Worm (Caenorhabditis elegans) whole organism, dauer: ENCODE results near the gene ZK355.3.

Source experiments
- unc-62 ChIP-seq: sonication (generic microtip); optimal IDR thresholded peaks from 2 replicates; lab custom pipeline; 2017; ENCODE audit warnings: missing biosample characterization, missing genetic modification reagents, missing genetic modification characterization

ZK355.3 gene

ce11 chrII:2940747-2941146 is 13.3 kb upstream of the ZK355.3 start, which contains the start of gene irld-66:
Gene irld-66 (minus strand): TSS chrII:2940847.
- no peak for TF ChIP-seq unc-62 (GFP tag; lab: Kevin White, UChicago)

DNA sequence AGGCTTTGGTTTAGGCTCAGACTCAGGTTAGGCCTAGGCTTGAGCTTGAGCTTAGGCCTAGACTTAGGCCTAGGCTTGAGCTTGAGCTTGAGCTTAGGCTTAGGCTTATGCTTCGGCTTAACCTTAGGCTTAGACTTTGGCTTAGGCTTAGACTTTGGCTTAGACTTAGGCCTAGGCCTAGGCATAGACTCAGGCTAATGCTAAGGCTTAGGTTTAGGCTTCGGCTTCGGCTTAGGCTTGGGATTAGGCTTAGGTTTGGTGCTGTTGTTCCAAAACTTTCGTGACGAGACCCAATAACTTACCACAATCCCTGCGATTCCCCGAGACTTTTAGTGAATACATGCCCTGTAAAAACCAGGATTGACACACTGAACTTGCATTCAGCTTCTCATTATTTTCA is 12.2 kb upstream of the ZK355.3 start:
- no peak for TF ChIP-seq unc-62 (GFP tag; lab: Kevin White, UChicago)

DNA sequence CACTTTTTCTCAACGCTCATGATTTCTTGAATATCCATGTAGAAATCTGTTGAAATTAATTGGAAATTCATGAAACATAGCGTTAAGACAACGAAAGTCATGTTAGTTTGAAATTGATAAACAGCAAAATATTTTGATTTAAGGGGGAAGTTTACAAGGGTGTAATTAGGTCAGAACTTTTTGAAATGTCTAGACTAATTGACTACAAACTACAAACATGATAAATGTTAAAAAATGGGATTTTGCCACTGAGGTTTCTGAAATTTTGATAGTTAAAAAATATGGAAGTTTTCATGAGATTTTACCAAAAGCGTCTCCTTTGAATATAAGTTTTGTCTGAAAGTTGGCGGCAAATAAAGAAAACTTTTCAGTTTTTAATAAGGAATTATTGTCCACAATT is 10.4 kb upstream of the ZK355.3 start, which contains the start of gene irld-65:
TSS of gene irld-65 (minus strand) at position 101 of the 400 bp plus-strand sequence.
- TF ChIP-seq unc-62 (GFP tag; lab: Kevin White, UChicago) = no peak

DNA sequence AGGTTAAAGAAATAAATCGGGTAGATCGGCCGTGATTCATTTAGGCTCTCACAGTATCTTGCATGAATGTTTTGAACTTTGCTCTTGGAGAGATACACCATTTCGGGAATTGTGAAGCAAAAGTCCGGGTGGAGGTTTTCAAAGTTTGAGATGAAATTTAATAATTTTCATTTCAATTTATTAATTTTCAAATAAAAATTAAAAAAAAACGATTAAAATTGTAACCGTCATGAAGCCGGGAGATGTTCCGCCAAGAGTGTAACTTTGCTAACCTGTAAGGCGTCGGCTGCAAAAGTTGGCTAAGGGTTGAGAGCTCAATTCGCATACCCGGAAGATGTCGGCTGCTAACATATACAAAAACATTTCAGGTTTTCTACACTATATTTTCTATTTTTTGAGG is 6.9 kb upstream of the ZK355.3 start, which contains the start of gene irld-67:
TSS of gene irld-67 (minus strand) at position 101 of the 400 bp plus-strand sequence.
- no peak for TF ChIP-seq unc-62 (GFP tag; lab: Kevin White, UChicago)

DNA sequence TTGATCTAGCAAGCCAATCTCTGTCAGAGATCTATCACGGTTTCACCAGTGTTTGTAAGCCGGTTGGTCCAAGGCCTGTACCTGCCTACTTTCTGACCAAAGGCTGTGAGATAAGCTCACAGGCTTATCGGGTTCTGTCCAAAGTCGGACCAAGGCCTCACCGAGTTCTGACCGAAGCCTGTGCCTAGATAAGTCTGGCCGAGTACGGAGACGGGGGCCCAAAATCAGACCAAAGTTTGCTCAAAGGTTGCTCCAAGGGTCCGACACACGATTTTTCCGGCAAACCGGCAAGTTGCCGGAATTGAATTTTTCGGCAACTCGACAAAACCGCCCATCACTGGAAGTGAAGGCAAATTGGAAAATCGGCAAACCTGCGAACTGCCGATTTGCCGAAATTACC is 4.1 kb upstream of the ZK355.3 start:
- no peak for TF ChIP-seq unc-62 (GFP tag; lab: Kevin White, UChicago)

DNA sequence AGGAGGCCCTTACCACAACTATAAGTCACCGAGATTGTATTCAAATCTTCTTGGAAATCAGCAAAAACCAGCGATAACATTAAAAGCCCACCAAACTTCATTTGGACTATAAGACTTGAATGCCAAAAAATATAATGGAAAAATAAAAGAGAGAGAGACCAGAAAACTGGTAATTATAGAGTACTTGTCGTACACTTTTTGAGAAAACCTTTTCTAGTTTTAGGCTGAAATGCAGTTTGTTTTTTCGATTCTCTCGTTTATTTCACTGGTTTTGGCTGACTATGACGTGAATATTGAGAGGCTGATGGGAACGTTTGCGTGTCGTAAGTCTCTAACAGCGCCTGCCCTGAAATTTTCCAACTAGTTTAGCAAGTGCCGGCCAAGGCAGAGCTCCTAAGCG is 3.1 kb upstream of the ZK355.3 start, which contains the start of the genes irld-64 and irld-63:
TSS of gene irld-64 (minus strand) at position 101 of the 400 bp plus-strand sequence.
TSS of gene irld-63 (plus strand) at position 230 of the 400 bp plus-strand sequence.
- no peak for TF ChIP-seq unc-62 (GFP tag; lab: Kevin White, UChicago)

DNA sequence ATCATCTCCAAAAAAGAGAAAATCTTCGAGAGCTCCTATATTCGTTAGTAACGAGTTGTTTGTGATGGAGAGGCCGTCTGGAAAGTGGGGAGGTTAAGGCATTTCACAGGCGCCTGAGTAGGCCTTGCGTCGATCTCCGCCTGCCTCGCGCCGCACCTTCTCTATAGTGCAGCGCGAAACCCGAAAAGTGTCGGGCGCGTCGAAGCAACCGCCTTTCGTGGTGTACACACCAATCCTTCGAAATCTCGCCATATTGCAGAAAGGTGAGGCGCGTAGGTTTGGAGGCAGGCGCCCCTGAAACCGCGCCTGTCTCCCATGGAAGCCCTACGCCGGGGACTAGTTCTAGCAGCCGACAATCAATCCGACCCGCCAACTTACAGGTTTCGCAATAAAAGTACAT is 2.4 kb upstream of the ZK355.3 start:
- no peak for TF ChIP-seq unc-62 (GFP tag; lab: Kevin White, UChicago)

DNA sequence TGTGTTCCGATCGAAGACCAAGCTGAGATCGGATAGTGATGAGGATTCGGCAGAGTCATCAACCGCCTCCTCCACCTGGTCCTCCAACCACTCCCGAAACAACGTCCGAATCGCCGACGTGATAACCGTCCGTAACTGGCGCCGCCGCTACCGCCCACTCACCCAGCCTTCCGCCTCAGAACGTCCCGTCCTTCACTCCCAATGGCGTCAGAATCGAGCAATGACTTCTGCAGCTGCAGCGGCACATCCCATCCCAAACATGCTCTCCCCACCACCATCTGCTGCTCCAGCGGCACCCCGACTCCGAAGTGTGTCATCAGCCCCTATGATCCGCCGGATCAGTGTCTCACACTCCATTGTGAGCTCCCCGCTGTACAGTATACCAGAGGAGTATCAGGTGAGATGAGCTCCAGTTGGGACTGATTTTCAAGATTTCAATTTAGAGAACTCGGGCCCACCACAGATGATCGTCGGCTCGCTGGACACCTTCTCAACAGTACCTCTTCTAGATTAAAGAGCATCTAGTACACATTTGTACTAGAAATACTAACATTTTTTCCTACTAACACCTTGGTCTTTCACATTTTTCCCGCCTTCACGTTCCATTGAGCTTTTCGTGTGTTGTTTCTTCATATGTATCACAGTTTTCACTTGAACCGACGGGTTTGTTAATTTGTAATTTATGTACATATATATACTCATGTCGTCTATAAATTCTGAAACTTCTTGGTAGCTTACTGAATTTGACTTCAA is 1.5 kb downstream of the ZK355.3 start:
- TF ChIP-seq unc-62 (GFP tag; lab: Kevin White, UChicago) = no peak

- TF ChIP-seq unc-62 (GFP tag; lab: Kevin White, UChicago) = no peak
Observed at ce11 chrII:2925032-2925431, 2.4 kb downstream of the ZK355.3 start.

- TF ChIP-seq unc-62 (GFP tag; lab: Kevin White, UChicago) = no peak
Observed at ce11 chrII:2923617-2924016, 3.8 kb downstream of the ZK355.3 start, which contains the start of gene ZK355.2. Gene ZK355.2 (plus strand): TSS chrII:2923917.

- no peak for TF ChIP-seq unc-62 (GFP tag; lab: Kevin White, UChicago)
Observed at ce11 chrII:2922782-2923181, 4.7 kb downstream of the ZK355.3 start.

ce11 chrII:2922359-2922758 is 5.1 kb downstream of the ZK355.3 start:
- TF ChIP-seq unc-62 (GFP tag; lab: Kevin White, UChicago) = no peak

DNA sequence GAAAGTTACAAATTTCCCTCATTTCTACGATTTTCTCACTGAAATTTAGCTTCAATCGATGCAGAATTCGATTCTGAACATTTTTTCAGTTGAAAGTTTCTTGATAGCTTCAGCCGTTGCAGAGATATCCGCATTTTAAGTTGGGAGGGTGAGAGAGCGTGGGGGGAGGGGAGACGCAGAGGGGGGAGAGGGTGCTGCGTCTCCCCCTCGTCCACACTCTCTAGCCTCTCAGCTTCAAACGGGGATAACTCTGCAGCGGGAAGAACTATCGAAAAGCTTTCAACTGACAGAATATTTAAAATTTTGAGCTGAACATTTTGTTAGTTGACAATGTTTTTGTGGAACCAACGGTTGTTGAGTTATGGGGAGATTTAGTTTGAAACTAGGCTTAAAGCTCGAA is 5.6 kb downstream of the ZK355.3 start:
- no peak for TF ChIP-seq unc-62 (GFP tag; lab: Kevin White, UChicago)

ce11 chrII:2920817-2921458 is 6.5 kb downstream of the ZK355.3 start:
- no peak for TF ChIP-seq unc-62 (GFP tag; lab: Kevin White, UChicago)

DNA sequence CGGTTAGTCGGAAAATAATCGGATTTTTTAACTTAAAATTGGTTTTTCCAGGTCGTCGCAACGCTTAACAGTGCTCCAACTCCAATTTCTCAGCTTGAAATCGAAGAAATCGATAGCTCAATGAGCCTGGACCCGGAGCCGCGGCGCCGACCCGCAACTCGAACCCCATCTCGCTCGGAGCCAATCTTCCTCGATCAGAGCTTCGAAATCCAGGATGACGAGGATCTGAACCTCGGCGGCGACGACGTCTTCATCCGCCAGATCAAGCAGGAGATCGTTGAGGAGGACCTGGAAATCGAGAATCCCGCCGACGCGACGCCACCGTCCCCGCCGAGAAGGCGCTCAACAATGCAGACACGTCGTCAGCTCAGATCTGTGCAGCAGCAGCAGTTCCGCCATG is 7.2 kb downstream of the ZK355.3 start:
- no peak for TF ChIP-seq unc-62 (GFP tag; lab: Kevin White, UChicago)

- no peak for TF ChIP-seq unc-62 (GFP tag; lab: Kevin White, UChicago)
Observed at ce11 chrII:2919074-2919857, 8.2 kb downstream of the ZK355.3 start, which contains the start of the genes ncap-1 and Y110A2AR.1. Gene ncap-1 (minus strand): TSS chrII:2919314. Gene Y110A2AR.1 (plus strand): TSS chrII:2919710.
